Worm (Caenorhabditis elegans): ENCODE data around the gene C07D10.6.

DNA sequence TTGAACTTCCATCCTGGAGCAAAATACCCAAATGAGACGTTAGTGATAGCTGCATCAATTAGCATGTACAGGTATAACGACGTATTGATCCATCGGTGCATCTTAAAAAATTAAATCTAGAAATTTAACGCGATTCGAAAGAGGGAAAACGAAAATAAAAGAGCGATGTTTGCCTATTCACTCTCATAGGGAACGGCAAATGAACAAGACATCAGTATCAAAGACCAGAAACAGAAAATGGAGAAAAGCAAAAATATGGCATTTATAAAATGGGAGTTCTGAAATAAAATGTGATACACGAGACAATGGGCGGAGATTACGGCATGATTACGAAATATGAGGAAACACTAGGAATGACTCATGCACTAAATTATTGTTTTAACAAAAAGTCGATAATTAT, 22.8 kb upstream of the C07D10.6 start, which contains the start of gene haf-2:
- TF ChIP-seq ama-1 (optimal IDR thresholded peaks at IDR 0.05) (no peak), hmg-4 (GFP tag; optimal IDR thresholded peaks at IDR 0.05) (no peak)

Measured in whole organism, early embryonic.